Worm (Caenorhabditis elegans): ENCODE measurements around the gene sgcb-1.

Gene sgcb-1

DNA sequence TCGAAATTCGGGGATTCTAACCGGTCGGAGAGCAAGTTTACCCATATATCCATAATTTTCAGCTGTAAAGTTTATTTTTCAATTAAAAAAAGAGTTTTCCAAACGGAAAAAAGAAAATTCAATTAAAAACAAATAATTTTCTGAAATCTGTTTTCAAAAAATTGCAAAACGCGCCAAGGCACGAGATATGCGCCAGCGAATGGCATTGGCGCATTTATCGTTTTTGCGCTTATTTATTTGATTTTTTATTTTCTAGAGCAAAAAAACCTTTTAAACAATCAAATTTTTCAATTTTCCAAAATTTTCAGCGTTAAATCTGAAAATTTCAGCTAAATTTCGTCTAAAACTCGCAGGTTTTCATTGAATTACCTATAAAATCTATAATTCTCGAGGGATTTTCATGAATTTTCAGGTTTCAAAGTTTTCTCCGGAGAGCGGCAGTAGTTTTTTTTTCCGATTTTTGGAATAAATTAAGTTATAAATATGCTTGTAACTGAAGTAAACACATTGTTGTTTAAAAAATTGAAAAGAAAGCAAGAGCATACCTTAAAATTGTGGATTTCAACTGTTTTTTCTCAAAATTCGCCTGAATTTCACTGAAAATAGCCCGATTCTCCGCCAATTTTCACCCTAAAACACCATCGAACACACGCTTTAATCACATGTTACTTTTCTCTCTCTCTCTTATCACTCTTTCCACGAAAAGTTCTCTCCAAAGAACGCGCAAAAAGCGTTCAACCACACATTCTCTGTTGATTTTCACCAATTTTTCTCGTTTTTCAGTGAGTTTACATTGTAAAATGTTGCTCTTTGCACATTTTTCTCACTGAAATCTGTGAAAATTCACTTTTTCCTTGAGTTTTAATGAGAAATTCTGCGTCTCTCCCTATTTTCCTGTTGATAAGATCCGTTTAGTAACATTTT, 40.2 kb upstream of the sgcb-1 start, which contains the start of gene B0432.10 (continued):
- no peak for TF ChIP-seq nhr-77 (tag; optimal IDR thresholded peaks at IDR 0.05)
- TF ChIP-seq nhr-23 (tag; optimal IDR thresholded peaks at IDR 0.05), result peak; percentile 90
- TF ChIP-seq sea-2 (GFP tag; optimal IDR thresholded peaks at IDR 0.05), result no peak
- peak; percentile 91 for TF ChIP-seq pqm-1 (tag; optimal IDR thresholded peaks at IDR 0.05)
- TF ChIP-seq elt-2 (tag; optimal IDR thresholded peaks at IDR 0.05), result peak; percentile 32
- TF ChIP-seq aly-2 (tag; optimal IDR thresholded peaks at IDR 0.05), result no peak
- TF ChIP-seq nfya-1 (tag; optimal IDR thresholded peaks at IDR 0.05; ENCODE audit: insufficient read depth), result peak; percentile 88
- TF ChIP-seq ztf-4 (tag; optimal IDR thresholded peaks at IDR 0.05), result no peak

DNA sequence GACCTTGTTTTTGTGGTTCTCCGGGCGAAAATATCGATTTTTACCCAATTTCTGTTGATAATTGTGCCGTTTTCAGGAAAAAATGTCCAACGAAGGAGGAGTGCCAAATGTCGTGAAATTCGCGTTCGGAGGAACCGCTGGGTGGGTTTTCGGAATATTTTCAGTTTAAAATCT, 39.7 kb upstream of the sgcb-1 start, which contains the start of gene misc-1:
Gene misc-1, plus strand, starts transcription at position 75 of the 174 bp plus-strand sequence.
- TF ChIP-seq ceh-28 (tag; optimal IDR thresholded peaks at IDR 0.05) (peak; percentile 0), unc-62 (GFP tag; optimal IDR thresholded peaks at IDR 0.05) (no peak)

DNA sequence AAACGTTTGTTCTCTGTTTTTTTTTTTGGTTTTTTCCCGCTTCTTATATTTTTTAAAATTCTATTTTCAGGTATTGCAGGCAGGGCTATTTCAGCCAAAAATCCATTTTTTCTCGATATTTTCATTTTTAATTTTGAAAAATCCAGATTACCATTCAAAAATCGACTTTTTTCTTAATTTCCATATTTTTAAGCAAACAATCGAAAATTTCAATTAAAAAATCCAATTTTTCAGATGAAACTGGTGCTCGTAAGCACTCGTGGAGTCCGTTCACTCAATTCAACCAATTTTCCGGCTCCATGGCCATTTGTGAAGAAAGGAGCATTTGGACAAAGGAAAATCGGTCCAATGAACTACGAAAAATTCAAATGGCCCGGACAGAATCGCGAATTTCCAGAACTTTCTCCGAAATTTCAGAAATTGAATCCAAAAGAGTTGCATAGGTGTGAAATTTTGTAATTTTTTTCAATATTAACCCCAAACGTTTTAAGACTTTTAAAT, 37.3 kb upstream of the sgcb-1 start, which contains the start of gene mrpl-41:
Gene mrpl-41, plus strand, starts transcription at position 235 of the 501 bp plus-strand sequence.
- no peak for TF ChIP-seq pha-4 (tag; optimal IDR thresholded peaks at IDR 0.05)
- TF ChIP-seq elt-2 (tag; optimal IDR thresholded peaks at IDR 0.05), result peak; percentile 4
- no peak for TF ChIP-seq nhr-76 (tag; optimal IDR thresholded peaks at IDR 0.05)
- TF ChIP-seq nhr-43 (tag; optimal IDR thresholded peaks at IDR 0.05; ENCODE audit: poor library complexity, severe bottlenecking), result peak; percentile 48
- no peak for TF ChIP-seq fkh-2 (tag; optimal IDR thresholded peaks at IDR 0.05)
- no peak for TF ChIP-seq nhr-12 (tag; optimal IDR thresholded peaks at IDR 0.05)
- TF ChIP-seq nhr-67 (tag; optimal IDR thresholded peaks at IDR 0.05), result no peak
- no peak for TF ChIP-seq unc-39 (tag; optimal IDR thresholded peaks at IDR 0.05)
- no peak for TF ChIP-seq ZK546.5 (tag; optimal IDR thresholded peaks at IDR 0.05)
- no peak for TF ChIP-seq egl-5 (tag; optimal IDR thresholded peaks at IDR 0.05)
- TF ChIP-seq ama-1 (optimal IDR thresholded peaks at IDR 0.05), result peak; percentile 17
- TF ChIP-seq lsy-12 (tag; optimal IDR thresholded peaks at IDR 0.05), result peak; percentile 7
- no peak for TF ChIP-seq nhr-25 (tag; optimal IDR thresholded peaks at IDR 0.05)

ce11 chrII:290282-290681, 35.8 kb upstream of the sgcb-1 start, which contains the start of gene djr-1.1:
Gene djr-1.1 (plus strand): TSS chrII:290582.
- TF ChIP-seq mml-1 (tag; optimal IDR thresholded peaks at IDR 0.05) (no peak), eor-1 (tag; optimal IDR thresholded peaks at IDR 0.05) (no peak), egl-5 (tag; optimal IDR thresholded peaks at IDR 0.05) (no peak), nfya-1 (tag; optimal IDR thresholded peaks at IDR 0.05; ENCODE audit: insufficient read depth) (no peak), elt-3 (tag; optimal IDR thresholded peaks at IDR 0.05) (no peak), nhr-23 (tag; optimal IDR thresholded peaks at IDR 0.05) (no peak), nhr-67 (tag; optimal IDR thresholded peaks at IDR 0.05) (no peak), lin-39 (tag; optimal IDR thresholded peaks at IDR 0.05) (no peak)

DNA sequence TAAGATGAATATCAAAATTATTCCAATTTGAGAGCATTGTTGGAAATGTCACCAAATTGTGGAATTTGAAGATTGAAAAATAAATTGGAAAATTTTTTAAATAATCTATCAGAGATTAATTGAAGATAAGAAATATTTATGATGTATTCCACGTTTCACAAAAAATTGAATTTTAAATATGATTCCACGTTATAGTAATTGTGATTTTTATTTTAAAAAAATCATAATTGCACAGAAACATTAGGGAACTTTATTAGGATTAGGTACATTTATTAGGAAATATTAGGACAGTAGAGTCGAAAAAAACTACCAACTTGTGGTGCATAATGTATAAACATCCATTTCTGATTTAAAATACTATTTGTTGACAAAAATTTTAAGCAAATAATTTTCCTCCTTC, 31.5 kb upstream of the sgcb-1 start, which contains the start of gene B0432.11:
Gene B0432.11, minus strand, starts transcription at position 101 of the 400 bp plus-strand sequence.
- TF ChIP-seq egl-27 (tag; optimal IDR thresholded peaks at IDR 0.05) (no peak), fos-1 (tag; optimal IDR thresholded peaks at IDR 0.05) (no peak), ztf-11 (tag; optimal IDR thresholded peaks at IDR 0.05) (no peak), mml-1 (tag; optimal IDR thresholded peaks at IDR 0.05) (no peak), ceh-16 (tag; optimal IDR thresholded peaks at IDR 0.05) (no peak), nhr-12 (tag; optimal IDR thresholded peaks at IDR 0.05) (no peak), aly-2 (tag; optimal IDR thresholded peaks at IDR 0.05) (no peak)

ce11 chrII:296911-297440, 29.1 kb upstream of the sgcb-1 start, which contains the start of the genes clec-117 and B0432.1:
Gene clec-117 (minus strand): TSS chrII:297011.
Gene B0432.1 (plus strand): TSS chrII:297390.
- TF ChIP-seq nfya-1 (tag; optimal IDR thresholded peaks at IDR 0.05; ENCODE audit: insufficient read depth) (no peak), nhr-25 (tag; optimal IDR thresholded peaks at IDR 0.05) (no peak), nhr-23 (tag; optimal IDR thresholded peaks at IDR 0.05) (no peak)

Measured in whole organism, L3 larva.